Fruit fly (Drosophila melanogaster) whole organism, embryonic: Measurements from ENCODE around the gene CG43347.
A peak's percentile ranks its signal among the peaks of the same experiment; 100 is the strongest.

Experiments
- Aef1 ChIP-seq: fragments of 200-800 bp; sonication (Bioruptor generic); IDR thresholded peaks from 3 replicates; pipeline ENCODE4 v1.3.6; 2022; ENCODE audit warnings: missing biosample characterization, missing genetic modification characterization
- Atf6 ChIP-seq: fragments of 200-800 bp; sonication (Bioruptor generic); IDR thresholded peaks from 2 replicates; pipeline ENCODE4 v1.3.6; 2022; ENCODE audit warnings: missing biosample characterization, missing genetic modification characterization
- CG10565 ChIP-seq: fragments of 200-800 bp; sonication (Bioruptor generic); optimal IDR thresholded peaks from 3 replicates; lab custom pipeline; 2016; ENCODE audit warnings: missing biosample characterization, mild to moderate bottlenecking, missing genetic modification characterization
- CG12299 ChIP-seq: fragments of 200-800 bp; sonication (Bioruptor generic); optimal IDR thresholded peaks from 2 replicates; lab custom pipeline; 2018; ENCODE audit warnings: missing biosample characterization, mild to moderate bottlenecking, missing genetic modification characterization
- CG12769 ChIP-seq: fragments of 200-800 bp; sonication (Bioruptor generic); optimal IDR thresholded peaks from 2 replicates; lab custom pipeline; 2019; ENCODE audit warnings: missing biosample characterization, mild to moderate bottlenecking, missing genetic modification characterization, moderate library complexity
- CG13624 ChIP-seq: fragments of 200-800 bp; sonication (Bioruptor generic); optimal IDR thresholded peaks from 2 replicates; lab custom pipeline; 2016; ENCODE audit warnings: missing biosample characterization, missing genetic modification characterization
- CG17328 ChIP-seq: fragments of 200-800 bp; sonication (Bioruptor generic); IDR thresholded peaks from 2 replicates; pipeline ENCODE4 v1.3.6; 2022; ENCODE audit warnings: missing biosample characterization, missing genetic modification characterization
- CG18011 ChIP-seq: fragments of 200-800 bp; sonication (Bioruptor generic); optimal IDR thresholded peaks from 2 replicates; lab custom pipeline; 2017; ENCODE audit warnings: missing biosample characterization, missing genetic modification characterization, mild to moderate bottlenecking, moderate library complexity, missing genotype
- CG30020 ChIP-seq: fragments of 200-800 bp; optimal IDR thresholded peaks from 2 replicates; lab custom pipeline; 2019; ENCODE audit warnings: missing biosample characterization, mild to moderate bottlenecking, missing genetic modification characterization, moderate library complexity
- CG31365 ChIP-seq: fragments of 200-800 bp; sonication (Bioruptor generic); optimal IDR thresholded peaks from 2 replicates; lab custom pipeline; 2018; ENCODE audit warnings: missing biosample characterization, mild to moderate bottlenecking, missing genetic modification characterization
- CG31388 ChIP-seq: fragments of 200-800 bp; sonication (Bioruptor generic); optimal IDR thresholded peaks from 2 replicates; lab custom pipeline; 2016; ENCODE audit warnings: missing biosample characterization, missing genetic modification characterization
- CG32532 ChIP-seq: fragments of 200-800 bp; sonication (Bioruptor generic); IDR thresholded peaks from 2 replicates; pipeline ENCODE4 v1.3.6; 2022; ENCODE audit warnings: missing biosample characterization, missing genetic modification characterization
- CG4404 ChIP-seq: fragments of 200-800 bp; sonication (Bioruptor generic); IDR thresholded peaks from 2 replicates; pipeline ENCODE4 v1.3.6; 2022; ENCODE audit warnings: missing biosample characterization, missing genetic modification characterization
- CG4820 ChIP-seq: fragments of 200-800 bp; sonication (Bioruptor generic); optimal IDR thresholded peaks from 3 replicates; lab custom pipeline; 2016; ENCODE audit warnings: missing biosample characterization, missing genetic modification characterization
- CG6254 ChIP-seq: fragments of 200-800 bp; sonication (Bioruptor generic); optimal IDR thresholded peaks from 3 replicates; lab custom pipeline; 2017; ENCODE audit warnings: mild to moderate bottlenecking, missing biosample characterization, missing genetic modification reagents, missing genetic modification characterization
- CG7745 ChIP-seq: fragments of 200-800 bp; sonication (Bioruptor generic); optimal IDR thresholded peaks from 2 replicates; lab custom pipeline; 2018; ENCODE audit warnings: missing biosample characterization, mild to moderate bottlenecking, missing genetic modification characterization, moderate library complexity
- CG7839 ChIP-seq: fragments of 200-800 bp; sonication (Bioruptor generic); optimal IDR thresholded peaks from 3 replicates; lab custom pipeline; 2018; ENCODE audit warnings: missing biosample characterization, mild to moderate bottlenecking, missing genetic modification characterization, moderate library complexity
- CG7963 ChIP-seq: fragments of 200-800 bp; sonication (Bioruptor generic); IDR thresholded peaks from 3 replicates; pipeline ENCODE4 v1.3.6; 2022; ENCODE audit warnings: missing biosample characterization, missing genetic modification characterization; ENCODE audit not compliant: partially characterized antibody
- CG8359 ChIP-seq: fragments of 200-800 bp; sonication (Bioruptor generic); optimal IDR thresholded peaks from 2 replicates; lab custom pipeline; 2017; ENCODE audit warnings: missing biosample characterization, mild to moderate bottlenecking, missing genetic modification characterization, borderline replicate concordance
- CG9727 ChIP-seq: fragments of 200-800 bp; sonication (Bioruptor generic); optimal IDR thresholded peaks from 3 replicates; lab custom pipeline; 2017; ENCODE audit warnings: missing biosample characterization, mild to moderate bottlenecking, missing genetic modification characterization
- CHES-1-like ChIP-seq: fragments of 200-800 bp; sonication (Bioruptor generic); optimal IDR thresholded peaks from 2 replicates; lab custom pipeline; 2016; ENCODE audit warnings: missing biosample characterization, missing genetic modification characterization
- Dbx ChIP-seq: fragments of 200-800 bp; sonication (Bioruptor generic); IDR thresholded peaks from 3 replicates; pipeline ENCODE4 v1.3.6; 2022; ENCODE audit warnings: missing biosample characterization, missing genetic modification characterization
- Deaf1 ChIP-seq: fragments of 200-800 bp; optimal IDR thresholded peaks from 3 replicates; lab custom pipeline; 2019; ENCODE audit warnings: missing biosample characterization, mild to moderate bottlenecking, missing genetic modification characterization, moderate library complexity
- E2f1 ChIP-seq: fragments of 200-800 bp; sonication (Bioruptor generic); IDR thresholded peaks from 2 replicates; pipeline ENCODE4 v1.3.6; 2022; ENCODE audit warnings: missing biosample characterization, missing genetic modification characterization
- Ets97D ChIP-seq: fragments of 200-800 bp; sonication (Bioruptor generic); optimal IDR thresholded peaks from 3 replicates; lab custom pipeline; 2016; ENCODE audit warnings: missing biosample characterization, missing genetic modification characterization
- Gsc ChIP-seq: fragments of 200-800 bp; sonication (Bioruptor generic); IDR thresholded peaks from 2 replicates; pipeline ENCODE4 v1.3.6; 2022; ENCODE audit warnings: missing biosample characterization, missing genetic modification characterization
- H2.0 ChIP-seq: fragments of 200-800 bp; sonication (Bioruptor generic); IDR thresholded peaks from 2 replicates; pipeline ENCODE4 v1.3.6; 2022; ENCODE audit warnings: missing biosample characterization, missing genetic modification characterization
- HLHmδ ChIP-seq: fragments of 200-800 bp; sonication (Bioruptor generic); optimal IDR thresholded peaks from 2 replicates; lab custom pipeline; 2018; ENCODE audit warnings: missing biosample characterization, mild to moderate bottlenecking, missing genetic modification characterization, moderate library complexity
- Max ChIP-seq: fragments of 200-800 bp; sonication (Bioruptor generic); optimal IDR thresholded peaks from 2 replicates; lab custom pipeline; 2016; ENCODE audit warnings: missing biosample characterization, mild to moderate bottlenecking, missing genetic modification characterization
- Scr ChIP-seq: fragments of 200-800 bp; sonication (Bioruptor generic); IDR thresholded peaks from 2 replicates; pipeline ENCODE4 v1.3.6; 2022; ENCODE audit warnings: missing biosample characterization, missing genetic modification characterization; ENCODE audit not compliant: partially characterized antibody
- Spps ChIP-seq: fragments of 200-800 bp; sonication (Bioruptor generic); optimal IDR thresholded peaks from 2 replicates; lab custom pipeline; 2018; ENCODE audit warnings: missing biosample characterization, mild to moderate bottlenecking, missing genetic modification characterization
- ab ChIP-seq: fragments of 200-800 bp; sonication (Bioruptor generic); optimal IDR thresholded peaks from 2 replicates; lab custom pipeline; 2016; ENCODE audit warnings: missing biosample characterization, missing genetic modification characterization
- dmrt99B ChIP-seq: fragments of 200-800 bp; sonication (Bioruptor generic); optimal IDR thresholded peaks from 2 replicates; lab custom pipeline; 2018; ENCODE audit warnings: missing biosample characterization, mild to moderate bottlenecking, missing genetic modification characterization, moderate library complexity
- fd96Cb ChIP-seq: fragments of 200-800 bp; sonication (Bioruptor generic); optimal IDR thresholded peaks from 2 replicates; lab custom pipeline; 2018; ENCODE audit warnings: missing biosample characterization, mild to moderate bottlenecking, missing genetic modification characterization, moderate library complexity
- gro ChIP-seq: fragments of 200-800 bp; sonication (Bioruptor generic); optimal IDR thresholded peaks from 2 replicates; lab custom pipeline; 2016; ENCODE audit warnings: missing biosample characterization, missing genetic modification characterization
- ind ChIP-seq: fragments of 200-800 bp; sonication (Bioruptor generic); optimal IDR thresholded peaks from 3 replicates; lab custom pipeline; 2016; ENCODE audit warnings: missing biosample characterization, missing genetic modification characterization
- jing ChIP-seq: fragments of 200-800 bp; sonication (Bioruptor generic); optimal IDR thresholded peaks from 2 replicates; lab custom pipeline; 2018; ENCODE audit warnings: missing biosample characterization, mild to moderate bottlenecking, missing genetic modification characterization
- ken ChIP-seq: fragments of 200-800 bp; sonication (Bioruptor generic); IDR thresholded peaks from 3 replicates; pipeline ENCODE4 v1.3.6; 2022; ENCODE audit warnings: missing biosample characterization, missing genetic modification characterization
- peb ChIP-seq: fragments of 200-800 bp; sonication (Bioruptor generic); IDR thresholded peaks from 2 replicates; pipeline ENCODE4 v1.3.6; 2022; ENCODE audit warnings: missing biosample characterization, missing genetic modification characterization
- phol ChIP-seq: fragments of 200-800 bp; sonication (Bioruptor generic); optimal IDR thresholded peaks from 3 replicates; lab custom pipeline; 2018; ENCODE audit warnings: missing biosample characterization, mild to moderate bottlenecking, missing genetic modification characterization, moderate library complexity
- repo ChIP-seq: fragments of 200-800 bp; sonication (Bioruptor generic); optimal IDR thresholded peaks from 2 replicates; lab custom pipeline; 2016; ENCODE audit warnings: missing biosample characterization, missing genetic modification characterization
- ro ChIP-seq: fragments of 200-800 bp; sonication (Bioruptor generic); IDR thresholded peaks from 2 replicates; pipeline ENCODE4 v1.3.6; 2022; ENCODE audit warnings: missing biosample characterization, missing genetic modification characterization
- salm ChIP-seq: fragments of 200-800 bp; sonication (Bioruptor generic); optimal IDR thresholded peaks from 2 replicates; lab custom pipeline; 2018; ENCODE audit warnings: missing biosample characterization, mild to moderate bottlenecking, missing genetic modification characterization
- trh ChIP-seq: fragments of 200-800 bp; sonication (Bioruptor generic); optimal IDR thresholded peaks from 2 replicates; lab custom pipeline; 2016; ENCODE audit warnings: missing biosample characterization, missing genetic modification characterization
- unc-4 ChIP-seq: fragments of 200-800 bp; sonication (Bioruptor generic); IDR thresholded peaks from 2 replicates; pipeline ENCODE4 v1.3.6; 2022; ENCODE audit warnings: missing biosample characterization, missing genetic modification characterization; ENCODE audit not compliant: partially characterized antibody
- unpg ChIP-seq: fragments of 200-800 bp; sonication (Bioruptor generic); optimal IDR thresholded peaks from 3 replicates; lab custom pipeline; 2018; ENCODE audit warnings: missing biosample characterization, mild to moderate bottlenecking, missing genetic modification characterization, moderate library complexity
- usp ChIP-seq: fragments of >200 bp; optimal IDR thresholded peaks from 2 replicates; lab custom pipeline; 2017; ENCODE audit warnings: missing biosample characterization, missing genetic modification characterization
- vvl ChIP-seq: fragments of 200-800 bp; sonication (Bioruptor generic); IDR thresholded peaks from 2 replicates; pipeline ENCODE4 v1.3.6; 2022; ENCODE audit warnings: missing biosample characterization, missing genetic modification characterization
- zen2 ChIP-seq: fragments of 200-800 bp; sonication (Bioruptor generic); IDR thresholded peaks from 3 replicates; pipeline ENCODE4 v1.3.6; 2022; ENCODE audit warnings: missing biosample characterization, missing genetic modification characterization; ENCODE audit not compliant: partially characterized antibody
- zfh2 ChIP-seq: fragments of 200-800 bp; sonication (Bioruptor generic); optimal IDR thresholded peaks from 2 replicates; lab custom pipeline; 2016; ENCODE audit warnings: missing biosample characterization, missing genetic modification characterization

The CG43347 gene

DNA sequence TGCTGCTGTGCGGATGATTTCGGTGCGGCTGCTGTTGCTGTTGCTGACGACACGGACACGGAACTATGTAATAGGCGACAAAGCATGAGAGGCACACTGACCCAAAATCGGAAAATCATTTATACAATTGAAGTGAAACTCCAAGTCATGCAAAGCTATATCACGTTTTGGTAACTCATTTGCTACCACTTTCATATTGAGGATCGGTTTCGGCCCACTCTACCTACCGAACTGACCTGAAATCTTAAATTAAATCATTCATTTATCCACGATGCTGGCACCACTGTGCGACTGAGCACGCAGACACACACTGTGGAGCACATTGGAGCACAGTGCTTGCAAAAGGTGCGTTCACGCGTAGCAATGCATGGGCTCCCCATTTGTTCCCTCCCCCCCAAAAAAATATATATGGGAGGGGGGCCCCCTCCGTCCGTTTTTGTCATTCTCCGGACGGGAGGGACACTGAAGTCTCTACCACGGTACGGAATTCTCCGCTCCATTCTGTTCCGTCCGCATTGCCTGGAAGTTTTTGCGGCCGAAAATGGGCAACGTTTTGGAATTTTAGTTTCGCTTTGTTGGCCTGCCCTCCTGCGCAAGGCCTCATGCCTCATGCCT, 49.7 kb downstream of the CG43347 start (continued):
- TF ChIP-seq ind (peak; percentile 60), phol (tag; lab: Kevin White, UChicago) (peak; percentile 56), Ets97D (no peak), HLHmδ (GFP tag; lab: Kevin White, UChicago) (no peak), CG18011 (GFP tag; lab: Kevin White, UChicago) (no peak), CG10565 (GFP tag; lab: Kevin White, UChicago) (no peak), Atf6 (0 out of 2 replicates have a peak, but pooled peaks have one; percentile 47), Deaf1 (no peak), fd96Cb (tag; lab: Kevin White, UChicago) (peak; percentile 64), repo (GFP tag; lab: Kevin White, UChicago) (no peak), CG4404 (GFP tag; lab: Robert Waterston, UW) (no peak), Max (GFP tag; lab: Kevin White, UChicago) (peak; percentile 22), CG12769 (peak; percentile 77), zen2 (GFP tag; lab: Robert Waterston, UW) (no peak), ro (0 out of 2 replicates have a peak, but pooled peaks have one; percentile 12), CG32532 (GFP tag; lab: Robert Waterston, UW) (0 out of 2 replicates have a peak, but pooled peaks have one; percentile 15), unc-4 (GFP tag; lab: Robert Waterston, UW) (no peak), usp (GFP tag; lab: Kevin White, UChicago) (no peak), CG12299 (tag; lab: Kevin White, UChicago) (no peak), jing (GFP tag; lab: Kevin White, UChicago) (peak; percentile 48), CG6254 (no peak), gro (GFP tag; lab: Kevin White, UChicago) (no peak), CG7839 (peak; percentile 65), dmrt99B (tag; lab: Kevin White, UChicago) (peak; percentile 75), ab (GFP tag; lab: Kevin White, UChicago) (no peak), zfh2 (GFP tag; lab: Kevin White, UChicago) (no peak), ken (GFP tag; lab: Robert Waterston, UW) (no peak), H2.0 (GFP tag; lab: Robert Waterston, UW) (0 out of 2 replicates have a peak, but pooled peaks have one; percentile 19), CG31365 (no peak), trh (GFP tag; lab: Kevin White, UChicago) (no peak), Scr (GFP tag; lab: Robert Waterston, UW) (no peak), CG17328 (GFP tag; lab: Robert Waterston, UW) (0 out of 2 replicates have a peak, but pooled peaks have one; percentile 23), CG7745 (tag; lab: Kevin White, UChicago) (no peak), salm (tag; lab: Kevin White, UChicago) (no peak), peb (GFP tag; lab: Robert Waterston, UW) (0 out of 2 replicates have a peak, but pooled peaks have one; percentile 15), Gsc (GFP tag; lab: Robert Waterston, UW) (no peak), CHES-1-like (GFP tag; lab: Kevin White, UChicago) (peak; percentile 12), unpg (peak; percentile 64), CG4820 (no peak), CG9727 (GFP tag; lab: Kevin White, UChicago) (no peak), Aef1 (GFP tag; lab: Robert Waterston, UW) (no peak), Spps (tag; lab: Kevin White, UChicago) (no peak), CG7963 (GFP tag; lab: Robert Waterston, UW) (no peak), CG8359 (GFP tag; lab: Kevin White, UChicago) (peak; percentile 2), CG13624 (GFP tag; lab: Kevin White, UChicago) (peak; percentile 1), Dbx (GFP tag; lab: Robert Waterston, UW) (no peak), E2f1 (peak; percentile 27; the same call in 1 of the 2 replicates), CG30020 (no peak), CG31388 (GFP tag; lab: Kevin White, UChicago) (no peak), vvl (GFP tag; lab: Robert Waterston, UW) (peak; percentile 76)
